Comparison of ENCODE assay signal across 1 fruit fly cellular context in the genomic region with DNA sequence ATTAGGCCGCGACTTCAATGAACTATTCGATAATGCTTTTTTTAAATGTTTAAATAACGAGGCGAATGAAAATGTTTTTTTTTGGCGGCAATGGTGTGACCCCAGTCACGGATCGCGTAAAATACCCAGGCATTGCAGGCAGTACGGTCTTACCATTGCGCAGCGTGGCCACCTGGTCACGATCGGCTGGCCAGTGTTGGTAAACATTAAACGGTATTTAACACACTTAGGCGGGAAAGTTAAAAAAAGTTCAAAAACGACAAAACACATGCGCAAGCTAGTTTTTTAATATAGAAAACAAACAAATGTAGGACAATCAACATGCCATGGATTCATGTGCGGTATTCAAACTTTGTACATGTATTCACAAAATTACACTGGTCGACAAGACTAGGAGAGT.
TF ChIP-seq lines count a peak whose summit lies in the region.

A gene (minus strand): TSS at position 129 of the 400 bp plus-strand sequence.

TF ChIP-seq in whole organism, embryonic, 481 proteins besides CTCF, POLR2A, EP300 and RAD21 (continued from another document and continues in another):
- TF ChIP-seq CG18262 (tag; optimal IDR thresholded peaks at IDR 0.05; lab: Kevin White, UChicago) (no peak), danr (GFP tag; IDR thresholded peaks at IDR 0.05; lab: Robert Waterston, UW) (no peak), CG30403 (GFP tag; optimal IDR thresholded peaks at IDR 0.05; lab: Kevin White, UChicago) (peak; percentile 45), NC2β (GFP tag; optimal IDR thresholded peaks at IDR 0.05; lab: Kevin White, UChicago) (peak; percentile 47), CG6689 (GFP tag; IDR thresholded peaks at IDR 0.05; lab: Robert Waterston, UW) (no peak), NfI (GFP tag; optimal IDR thresholded peaks at IDR 0.05; lab: Kevin White, UChicago) (no peak), Oaz (GFP tag; IDR thresholded peaks at IDR 0.05; lab: Robert Waterston, UW) (no peak), CG6791 (GFP tag; IDR thresholded peaks at IDR 0.05; lab: Robert Waterston, UW; ENCODE audit: partially characterized antibody) (peak; percentile 64; the same call in 2 of the 3 replicates), CG4360 (GFP tag; IDR thresholded peaks at IDR 0.05; lab: Robert Waterston, UW) (no peak), da (GFP tag; optimal IDR thresholded peaks at IDR 0.05; lab: Kevin White, UChicago) (no peak), shn (GFP tag; optimal IDR thresholded peaks at IDR 0.05; lab: Kevin White, UChicago) (no peak), CG4707 (GFP tag; optimal IDR thresholded peaks at IDR 0.05; lab: Kevin White, UChicago) (no peak), CG8765 (GFP tag; IDR thresholded peaks at IDR 0.05; lab: Robert Waterston, UW) (no peak), gsb (GFP tag; IDR thresholded peaks at IDR 0.05; lab: Robert Waterston, UW) (no peak), CG15073 (GFP tag; optimal IDR thresholded peaks at IDR 0.05; lab: Kevin White, UChicago) (no peak), CG8089 (GFP tag; optimal IDR thresholded peaks at IDR 0.05; lab: Kevin White, UChicago) (no peak), maf-S (GFP tag; optimal IDR thresholded peaks at IDR 0.05; lab: Kevin White, UChicago) (peak; percentile 25), CG33213 (GFP tag; optimal IDR thresholded peaks at IDR 0.05; lab: Kevin White, UChicago) (peak; percentile 70), br (optimal IDR thresholded peaks at IDR 0.05; lab: Kevin White, UChicago) (no peak), unpg (GFP tag; optimal IDR thresholded peaks at IDR 0.05; lab: Kevin White, UChicago) (no peak), CG7987 (GFP tag; optimal IDR thresholded peaks at IDR 0.05; lab: Kevin White, UChicago) (no peak), onecut (GFP tag; IDR thresholded peaks at IDR 0.05; lab: Robert Waterston, UW) (no peak), Awh (GFP tag; IDR thresholded peaks at IDR 0.05; lab: Robert Waterston, UW) (no peak), CG1024 (GFP tag; IDR thresholded peaks at IDR 0.05; lab: Robert Waterston, UW) (peak; percentile 34), CG3065 (GFP tag; optimal IDR thresholded peaks at IDR 0.05; lab: Kevin White, UChicago) (no peak), CG12104 (GFP tag; optimal IDR thresholded peaks at IDR 0.05; lab: Kevin White, UChicago) (no peak), sug (tag; optimal IDR thresholded peaks at IDR 0.05; lab: Kevin White, UChicago) (peak; percentile 13), CG16815 (GFP tag; optimal IDR thresholded peaks at IDR 0.05; lab: Kevin White, UChicago) (no peak), CG17385 (GFP tag; optimal IDR thresholded peaks at IDR 0.05; lab: Kevin White, UChicago) (no peak), BEAF-32 (GFP tag; optimal IDR thresholded peaks at IDR 0.05; lab: Kevin White, UChicago) (peak; percentile 56), Camta (GFP tag; optimal IDR thresholded peaks at IDR 0.05; lab: Kevin White, UChicago) (peak; percentile 11), Bgb (GFP tag; IDR thresholded peaks at IDR 0.05; lab: Robert Waterston, UW; ENCODE audit: partially characterized antibody) (peak; percentile 26; the same call in 1 of the 2 replicates), CG10431 (GFP tag; optimal IDR thresholded peaks at IDR 0.05; lab: Kevin White, UChicago) (no peak), Abd-B (GFP tag; optimal IDR thresholded peaks at IDR 0.05; lab: Kevin White, UChicago) (peak; percentile 2), CG13123 (GFP tag; optimal IDR thresholded peaks at IDR 0.05; lab: Kevin White, UChicago) (no peak), CG11085 (GFP tag; IDR thresholded peaks at IDR 0.05; lab: Robert Waterston, UW) (no peak), cas (GFP tag; IDR thresholded peaks at IDR 0.05; lab: Robert Waterston, UW) (no peak), fd64A (GFP tag; optimal IDR thresholded peaks at IDR 0.05; lab: Kevin White, UChicago) (no peak), HLHmδ (GFP tag; optimal IDR thresholded peaks at IDR 0.05; lab: Kevin White, UChicago) (no peak), Nf-YC (tag; optimal IDR thresholded peaks at IDR 0.05; lab: Kevin White, UChicago) (no peak), crol (GFP tag; IDR thresholded peaks at IDR 0.05; lab: Robert Waterston, UW) (no peak), Mes4 (GFP tag; optimal IDR thresholded peaks at IDR 0.05; lab: Kevin White, UChicago) (no peak), Spps (tag; optimal IDR thresholded peaks at IDR 0.05; lab: Kevin White, UChicago) (no peak), CG7271 (tag; optimal IDR thresholded peaks at IDR 0.05; lab: Kevin White, UChicago) (no peak), peb (GFP tag; IDR thresholded peaks at IDR 0.05; lab: Robert Waterston, UW) (no peak), NFAT (GFP tag; IDR thresholded peaks at IDR 0.05; lab: Robert Waterston, UW) (peak; percentile 4; the same call in 1 of the 2 replicates), C15 (GFP tag; IDR thresholded peaks at IDR 0.05; lab: Robert Waterston, UW) (no peak), CG11695 (GFP tag; IDR thresholded peaks at IDR 0.05; lab: Robert Waterston, UW) (no peak), jing (GFP tag; optimal IDR thresholded peaks at IDR 0.05; lab: Kevin White, UChicago) (no peak), Sry-β (GFP tag; optimal IDR thresholded peaks at IDR 0.05; lab: Kevin White, UChicago) (no peak), Atf-2 (GFP tag; optimal IDR thresholded peaks at IDR 0.05; lab: Kevin White, UChicago) (no peak), CG7786 (GFP tag; optimal IDR thresholded peaks at IDR 0.05; lab: Kevin White, UChicago) (peak; percentile 64), Ets65A (GFP tag; lab: Kevin White, UChicago) (peak; percentile 87), CG34376 (GFP tag; optimal IDR thresholded peaks at IDR 0.05; lab: Kevin White, UChicago) (no peak), lmd (GFP tag; IDR thresholded peaks at IDR 0.05; lab: Robert Waterston, UW) (no peak; the same call in 1 of the 2 replicates), CG14050 (GFP tag; IDR thresholded peaks at IDR 0.05; lab: Robert Waterston, UW) (no peak), CG9797 (GFP tag; optimal IDR thresholded peaks at IDR 0.05; lab: Kevin White, UChicago) (peak; percentile 94), Hr51 (GFP tag; optimal IDR thresholded peaks at IDR 0.05; lab: Kevin White, UChicago) (no peak), ham (GFP tag; IDR thresholded peaks at IDR 0.05; lab: Robert Waterston, UW) (no peak), prd (optimal IDR thresholded peaks at IDR 0.05; lab: Kevin White, UChicago) (no peak), prd (GFP tag; IDR thresholded peaks at IDR 0.05; lab: Robert Waterston, UW) (peak; percentile 40; the same call in 1 of the 3 replicates), ems (GFP tag; optimal IDR thresholded peaks at IDR 0.05; lab: Kevin White, UChicago) (peak; percentile 25), h (optimal IDR thresholded peaks at IDR 0.05; lab: Kevin White, UChicago) (no peak), Pdp1 (GFP tag; optimal IDR thresholded peaks at IDR 0.05; lab: Kevin White, UChicago) (peak in 1 of 2 experiments; percentile 30), gem (tag; optimal IDR thresholded peaks at IDR 0.05; lab: Kevin White, UChicago) (no peak), CG10366 (GFP tag; IDR thresholded peaks at IDR 0.05; lab: Robert Waterston, UW) (no peak), Med (GFP tag; lab: Kevin White, UChicago) (peak; percentile 93), D19B (GFP tag; optimal IDR thresholded peaks at IDR 0.05; lab: Kevin White, UChicago) (no peak), ewg (GFP tag; optimal IDR thresholded peaks at IDR 0.05; lab: Kevin White, UChicago) (peak; percentile 13), CG12769 (tag; optimal IDR thresholded peaks at IDR 0.05; lab: Kevin White, UChicago) (no peak), pnt (GFP tag; optimal IDR thresholded peaks at IDR 0.05; lab: Kevin White, UChicago) (no peak), trh (GFP tag; optimal IDR thresholded peaks at IDR 0.05; lab: Kevin White, UChicago) (no peak), H15 (GFP tag; IDR thresholded peaks at IDR 0.05; lab: Robert Waterston, UW) (no peak), CG15269 (tag; optimal IDR thresholded peaks at IDR 0.05; lab: Kevin White, UChicago) (no peak), Dad (GFP tag; optimal IDR thresholded peaks at IDR 0.05; lab: Kevin White, UChicago) (no peak), CG2875 (GFP tag; optimal IDR thresholded peaks at IDR 0.05; lab: Kevin White, UChicago) (no peak), knrl (GFP tag; IDR thresholded peaks at IDR 0.05; lab: Robert Waterston, UW; ENCODE audit: partially characterized antibody) (no peak), Fer3 (tag; optimal IDR thresholded peaks at IDR 0.05; lab: Kevin White, UChicago) (no peak), Ssrp (tag; optimal IDR thresholded peaks at IDR 0.05; lab: Kevin White, UChicago) (no peak), yki (optimal IDR thresholded peaks at IDR 0.05; lab: Kevin White, UChicago) (no peak), CG13894 (tag; optimal IDR thresholded peaks at IDR 0.05; lab: Kevin White, UChicago) (no peak), Adf1 (GFP tag; IDR thresholded peaks at IDR 0.05; lab: Robert Waterston, UW) (peak; percentile 45), CG8944 (GFP tag; optimal IDR thresholded peaks at IDR 0.05; lab: Kevin White, UChicago) (peak; percentile 37), ssp (GFP tag; IDR thresholded peaks at IDR 0.05; lab: Robert Waterston, UW) (0 out of 2 replicates have a peak, but pooled peaks have one; percentile 24), CG5180 (GFP tag; optimal IDR thresholded peaks at IDR 0.05; lab: Kevin White, UChicago) (no peak), crc (GFP tag; optimal IDR thresholded peaks at IDR 0.05; lab: Kevin White, UChicago) (no peak), HLH3B (GFP tag; IDR thresholded peaks at IDR 0.05; lab: Robert Waterston, UW) (no peak), sc (optimal IDR thresholded peaks at IDR 0.05; lab: Kevin White, UChicago) (no peak), sc (GFP tag; optimal IDR thresholded peaks at IDR 0.05; lab: Kevin White, UChicago) (no peak), lab (GFP tag; optimal IDR thresholded peaks at IDR 0.05; lab: Kevin White, UChicago) (peak; percentile 36), ac (GFP tag; optimal IDR thresholded peaks at IDR 0.05; lab: Kevin White, UChicago) (no peak), CG30431 (GFP tag; optimal IDR thresholded peaks at IDR 0.05; lab: Kevin White, UChicago) (no peak), lola (GFP tag; optimal IDR thresholded peaks at IDR 0.05; lab: Kevin White, UChicago) (no peak), bab2 (GFP tag; optimal IDR thresholded peaks at IDR 0.05; lab: Kevin White, UChicago) (no peak), Mad (GFP tag; optimal IDR thresholded peaks at IDR 0.05; lab: Kevin White, UChicago) (peak; percentile 61), dysf (GFP tag; IDR thresholded peaks at IDR 0.05; lab: Robert Waterston, UW) (no peak; the same call in 2 of the 3 replicates), zen2 (GFP tag; IDR thresholded peaks at IDR 0.05; lab: Robert Waterston, UW; ENCODE audit: partially characterized antibody) (no peak), CG1792 (GFP tag; optimal IDR thresholded peaks at IDR 0.05; lab: Kevin White, UChicago) (peak; percentile 14), vfl (GFP tag; optimal IDR thresholded peaks at IDR 0.05; lab: Kevin White, UChicago) (no peak), z (GFP tag; IDR thresholded peaks at IDR 0.05; lab: Robert Waterston, UW) (no peak), CG4424 (GFP tag; optimal IDR thresholded peaks at IDR 0.05; lab: Kevin White, UChicago) (no peak), CG9727 (GFP tag; optimal IDR thresholded peaks at IDR 0.05; lab: Kevin White, UChicago) (no peak), CG13296 (GFP tag; optimal IDR thresholded peaks at IDR 0.05; lab: Kevin White, UChicago) (no peak), CG12942 (GFP tag; optimal IDR thresholded peaks at IDR 0.05; lab: Kevin White, UChicago) (peak; percentile 29), CG12155 (GFP tag; optimal IDR thresholded peaks at IDR 0.05; lab: Kevin White, UChicago) (peak; percentile 41), B-H1 (GFP tag; IDR thresholded peaks at IDR 0.05; lab: Robert Waterston, UW) (no peak), Gsc (GFP tag; IDR thresholded peaks at IDR 0.05; lab: Robert Waterston, UW) (no peak), Bteb2 (GFP tag; optimal IDR thresholded peaks at IDR 0.05; lab: Kevin White, UChicago) (peak; percentile 25), Rfx (GFP tag; IDR thresholded peaks at IDR 0.05; lab: Robert Waterston, UW) (peak; percentile 74), cg (GFP tag; optimal IDR thresholded peaks at IDR 0.05; lab: Kevin White, UChicago) (no peak), CG4617 (GFP tag; optimal IDR thresholded peaks at IDR 0.05; lab: Kevin White, UChicago; ENCODE audit: borderline replicate concordance) (peak; percentile 56), grau (tag; optimal IDR thresholded peaks at IDR 0.05; lab: Kevin White, UChicago) (no peak), MBD-R2 (GFP tag; IDR thresholded peaks at IDR 0.05; lab: Robert Waterston, UW) (peak; percentile 78), CG2712 (tag; optimal IDR thresholded peaks at IDR 0.05; lab: Kevin White, UChicago) (no peak), CG18619 (GFP tag; optimal IDR thresholded peaks at IDR 0.05; lab: Kevin White, UChicago) (no peak), CG6765 (GFP tag; optimal IDR thresholded peaks at IDR 0.05; lab: Kevin White, UChicago) (no peak), CG9932 (GFP tag; IDR thresholded peaks at IDR 0.05; lab: Robert Waterston, UW) (peak; percentile 60), oc (tag; optimal IDR thresholded peaks at IDR 0.05; lab: Kevin White, UChicago) (no peak), Tbp (GFP tag; optimal IDR thresholded peaks at IDR 0.05; lab: Kevin White, UChicago) (no peak), HmgD (GFP tag; optimal IDR thresholded peaks at IDR 0.05; lab: Kevin White, UChicago) (peak; percentile 65), otp (GFP tag; IDR thresholded peaks at IDR 0.05; lab: Robert Waterston, UW) (no peak), dan (GFP tag; IDR thresholded peaks at IDR 0.05; lab: Robert Waterston, UW) (no peak), kay (GFP tag; optimal IDR thresholded peaks at IDR 0.05; lab: Kevin White, UChicago) (no peak), ranshi (GFP tag; IDR thresholded peaks at IDR 0.05; lab: Robert Waterston, UW) (no peak), CG31224 (GFP tag; IDR thresholded peaks at IDR 0.05; lab: Robert Waterston, UW) (0 out of 2 replicates have a peak, but pooled peaks have one; percentile 9), pros (GFP tag; optimal IDR thresholded peaks at IDR 0.05; lab: Kevin White, UChicago) (no peak), CG8281 (tag; optimal IDR thresholded peaks at IDR 0.05; lab: Kevin White, UChicago) (no peak), Dip3 (GFP tag; optimal IDR thresholded peaks at IDR 0.05; lab: Kevin White, UChicago) (no peak), Drgx (GFP tag; IDR thresholded peaks at IDR 0.05; lab: Robert Waterston, UW) (no peak), psq (GFP tag; optimal IDR thresholded peaks at IDR 0.05; lab: Kevin White, UChicago) (no peak), ara (GFP tag; IDR thresholded peaks at IDR 0.05; lab: Robert Waterston, UW) (no peak), YL-1 (GFP tag; optimal IDR thresholded peaks at IDR 0.05; lab: Kevin White, UChicago) (no peak), HLH54F (GFP tag; optimal IDR thresholded peaks at IDR 0.05; lab: Kevin White, UChicago) (peak; percentile 52)
